Worm (Caenorhabditis elegans): ENCODE measurements around the gene ceh-79.

ceh-79 gene

DNA sequence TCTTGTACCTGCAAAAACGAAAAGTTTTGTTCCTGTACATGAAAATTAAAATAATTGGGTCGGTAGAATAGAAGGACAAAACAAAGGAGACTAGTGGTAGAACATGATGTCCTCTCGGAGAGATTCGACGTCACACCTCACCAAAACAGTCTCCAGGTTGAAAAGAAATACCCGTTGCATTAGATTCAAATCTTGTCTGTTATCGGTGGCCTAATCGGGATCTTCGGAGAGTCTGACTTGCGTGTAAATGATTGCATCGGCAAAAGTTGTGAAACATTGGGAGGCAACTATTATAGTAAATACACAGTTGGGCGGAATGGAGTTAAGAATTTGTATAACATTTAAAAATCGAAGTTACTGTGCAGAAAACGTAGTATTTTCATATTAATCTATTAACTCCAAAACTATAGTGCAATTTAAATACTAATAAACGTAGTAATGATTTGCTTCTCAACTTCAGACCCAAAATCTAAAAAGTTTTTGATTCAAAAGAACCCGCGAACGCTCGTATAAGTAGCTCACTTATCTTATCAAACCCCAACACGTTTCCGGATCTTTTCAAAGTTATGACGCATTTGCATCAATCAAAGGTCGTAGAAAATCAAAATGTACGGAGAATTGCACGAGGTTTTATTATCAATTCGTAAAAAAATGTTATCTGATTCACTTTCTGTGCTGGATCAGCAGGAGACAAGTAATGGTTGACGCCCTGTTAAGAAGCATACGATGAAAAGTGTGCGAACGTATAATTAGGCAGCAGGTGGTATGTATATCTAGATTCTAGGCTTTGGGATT is 31.9 kb downstream of the ceh-79 start, which contains the start of gene nhr-168:
Gene nhr-168, minus strand, starts transcription at position 486 of the 795 bp plus-strand sequence.
- TF ChIP-seq nhr-80 (tag; optimal IDR thresholded peaks at IDR 0.05) (peak; percentile 62), lin-35 (GFP tag; optimal IDR thresholded peaks at IDR 0.05) (no peak)

DNA sequence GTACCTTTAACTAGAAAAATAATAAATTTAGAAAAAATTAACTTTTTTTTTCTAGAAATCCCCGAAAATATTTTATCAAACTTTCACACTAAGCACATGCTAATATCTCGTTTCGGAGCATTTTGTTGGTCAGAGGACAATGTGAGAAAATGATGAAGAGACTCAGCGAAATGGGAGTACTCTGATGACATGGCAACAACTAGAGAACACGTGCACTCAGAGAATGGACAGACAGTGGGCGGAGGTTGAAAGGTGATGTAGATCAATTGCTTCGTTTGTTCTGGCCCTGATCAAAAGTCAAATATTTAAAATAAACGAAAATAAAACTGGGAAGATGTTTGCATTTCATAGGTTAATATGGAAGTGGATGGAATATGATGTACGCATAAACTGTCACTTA is 32.8 kb downstream of the ceh-79 start:
- no peak for TF ChIP-seq pha-4 (tag; optimal IDR thresholded peaks at IDR 0.05)

DNA sequence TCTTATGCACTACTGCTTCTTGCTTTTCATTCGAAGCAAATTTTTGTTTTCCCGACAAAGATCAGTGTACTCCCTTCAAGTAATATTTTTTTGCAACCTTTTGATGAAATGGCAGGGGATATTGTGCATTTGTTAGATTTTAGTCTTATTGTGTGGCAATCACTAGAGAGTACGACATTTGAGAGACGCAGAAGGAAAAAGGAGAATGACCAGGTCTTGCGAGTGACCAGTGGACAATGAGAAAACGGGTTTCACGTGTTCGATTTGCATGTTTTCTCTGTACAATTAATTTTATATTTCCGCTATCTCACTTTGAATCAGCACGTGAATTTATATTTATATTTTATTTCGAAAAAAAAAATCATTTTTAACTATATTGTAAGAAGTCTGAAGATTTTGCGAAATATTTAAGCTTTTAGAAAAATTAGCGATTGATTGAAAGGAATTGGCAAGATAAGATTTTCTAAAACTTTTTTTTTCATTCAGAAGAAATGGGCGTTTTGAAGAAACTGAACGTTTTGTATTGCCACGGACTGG is 34.3 kb downstream of the ceh-79 start, which contains the start of gene C50B6.9:
Gene C50B6.9, plus strand, starts transcription at position 487 of the 537 bp plus-strand sequence.
- TF ChIP-seq rec-8 (tag; optimal IDR thresholded peaks at IDR 0.05) (no peak), C17E4.6 (GFP tag; IDR thresholded peaks at IDR 0.05) (no peak), F22D6.2 (tag; optimal IDR thresholded peaks at IDR 0.05) (no peak), K12H6.12 (tag; optimal IDR thresholded peaks at IDR 0.05) (no peak), ets-4 (GFP tag; optimal IDR thresholded peaks at IDR 0.05) (no peak), sptf-2 (GFP tag; optimal IDR thresholded peaks at IDR 0.05) (no peak), ztf-6 (GFP tag; IDR thresholded peaks at IDR 0.05) (no peak), hsf-1 (GFP tag; IDR thresholded peaks at IDR 0.05) (no peak), lin-54 (GFP tag; optimal IDR thresholded peaks at IDR 0.05) (no peak), ceh-27 (GFP tag; optimal IDR thresholded peaks at IDR 0.05) (no peak), hrde-1 (tag; optimal IDR thresholded peaks at IDR 0.05; ENCODE audit: borderline replicate concordance) (no peak), efl-1 (GFP tag; optimal IDR thresholded peaks at IDR 0.05) (no peak), D2030.7 (GFP tag; IDR thresholded peaks at IDR 0.05) (no peak), ztf-26 (tag; optimal IDR thresholded peaks at IDR 0.05) (no peak), unc-62 (GFP tag; optimal IDR thresholded peaks at IDR 0.05) (no peak), cebp-1 (GFP tag; IDR thresholded peaks at IDR 0.05) (no peak), cebp-1 (tag; optimal IDR thresholded peaks at IDR 0.05) (no peak), lin-35 (GFP tag; optimal IDR thresholded peaks at IDR 0.05) (no peak), unc-130 (GFP tag; optimal IDR thresholded peaks at IDR 0.05) (no peak)

DNA sequence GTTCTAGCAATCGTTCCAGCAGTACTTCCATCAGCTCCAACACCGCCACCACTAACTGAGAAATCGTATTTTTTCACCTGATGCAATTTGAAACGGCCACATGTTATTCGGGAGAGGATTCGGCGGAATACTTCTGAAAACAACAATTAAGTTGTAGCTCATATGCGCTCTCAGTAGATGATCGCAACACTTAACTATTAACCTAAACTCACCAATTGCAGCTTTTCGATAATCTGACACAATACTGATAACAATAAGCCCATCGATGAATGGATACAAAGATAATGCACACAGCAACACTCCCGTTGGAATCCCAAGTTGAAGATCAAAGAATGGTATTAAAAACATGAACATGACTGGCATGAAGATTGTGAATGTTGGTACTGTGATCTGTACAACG is 36.4 kb downstream of the ceh-79 start:
- TF ChIP-seq snpc-1.3 (tag; optimal IDR thresholded peaks at IDR 0.05; ENCODE audit: insufficient read depth) (no peak), him-1 (tag; optimal IDR thresholded peaks at IDR 0.05) (no peak), T07F8.4 (tag; optimal IDR thresholded peaks at IDR 0.05) (no peak), hlh-12 (tag; optimal IDR thresholded peaks at IDR 0.05) (no peak), ztf-6 (GFP tag; IDR thresholded peaks at IDR 0.05) (no peak), chd-7 (tag; optimal IDR thresholded peaks at IDR 0.05) (no peak), akir-1 (GFP tag; optimal IDR thresholded peaks at IDR 0.05) (no peak), zim-3 (tag; optimal IDR thresholded peaks at IDR 0.05) (no peak), hsf-1 (GFP tag; IDR thresholded peaks at IDR 0.05) (no peak), F22D6.2 (tag; optimal IDR thresholded peaks at IDR 0.05) (no peak), lag-1 (GFP tag; IDR thresholded peaks at IDR 0.05) (no peak), B0019.2 (GFP tag; conservative IDR thresholded peaks at IDR 0.05) (no peak), hmg-1.2 (GFP tag; IDR thresholded peaks at IDR 0.05) (no peak), egl-18 (GFP tag; IDR thresholded peaks at IDR 0.05) (no peak), ztf-26 (tag; optimal IDR thresholded peaks at IDR 0.05) (no peak), nhr-80 (tag; optimal IDR thresholded peaks at IDR 0.05) (no peak), F33H1.4 (GFP tag; IDR thresholded peaks at IDR 0.05) (no peak), gei-17 (GFP tag; optimal IDR thresholded peaks at IDR 0.05) (no peak), tlf-1 (GFP tag; optimal IDR thresholded peaks at IDR 0.05) (no peak), Y79H2A.3 (GFP tag; conservative IDR thresholded peaks at IDR 0.05) (no peak)
